Fruit fly (Drosophila melanogaster) whole organism, pupa: ENCODE data around the gene Rcc1.

ENCODE experiments used
- CG13204 ChIP-seq: fragments of 200-800 bp; sonication (Bioruptor generic); optimal IDR thresholded peaks from 2 replicates; lab custom pipeline; 2018; ENCODE audit warnings: missing biosample characterization, mild to moderate bottlenecking, missing genetic modification characterization, moderate library complexity
- CG8159 ChIP-seq: fragments of 200-800 bp; sonication (Bioruptor generic); optimal IDR thresholded peaks from 3 replicates; lab custom pipeline; 2018; ENCODE audit warnings: missing biosample characterization, mild to moderate bottlenecking, missing genetic modification characterization, moderate library complexity
- CG9948 ChIP-seq: fragments of 200-800 bp; sonication (Bioruptor generic); optimal IDR thresholded peaks from 2 replicates; lab custom pipeline; 2018; ENCODE audit warnings: missing biosample characterization, mild to moderate bottlenecking, missing genetic modification characterization, moderate library complexity
- EcR ChIP-seq: fragments of 200-800 bp; sonication (Bioruptor generic); optimal IDR thresholded peaks from 3 replicates; lab custom pipeline; 2019; ENCODE audit warnings: missing biosample characterization, missing genetic modification characterization, mild to moderate bottlenecking, moderate library complexity, missing genetic modification reagents
- Pif1A ChIP-seq: fragments of 200-800 bp; sonication (Bioruptor generic); optimal IDR thresholded peaks from 3 replicates; lab custom pipeline; 2016; ENCODE audit warnings: missing biosample characterization, missing genetic modification characterization
- Pif1B ChIP-seq: fragments of 200-800 bp; sonication (Bioruptor generic); optimal IDR thresholded peaks from 3 replicates; lab custom pipeline; 2016; ENCODE audit warnings: missing biosample characterization, missing genetic modification characterization
- rn ChIP-seq: fragments of 200-800 bp; sonication (Bioruptor generic); IDR thresholded peaks from 2 replicates; pipeline ENCODE4 v1.3.6; 2022; ENCODE audit warnings: missing biosample characterization, missing genetic modification characterization

DNA sequence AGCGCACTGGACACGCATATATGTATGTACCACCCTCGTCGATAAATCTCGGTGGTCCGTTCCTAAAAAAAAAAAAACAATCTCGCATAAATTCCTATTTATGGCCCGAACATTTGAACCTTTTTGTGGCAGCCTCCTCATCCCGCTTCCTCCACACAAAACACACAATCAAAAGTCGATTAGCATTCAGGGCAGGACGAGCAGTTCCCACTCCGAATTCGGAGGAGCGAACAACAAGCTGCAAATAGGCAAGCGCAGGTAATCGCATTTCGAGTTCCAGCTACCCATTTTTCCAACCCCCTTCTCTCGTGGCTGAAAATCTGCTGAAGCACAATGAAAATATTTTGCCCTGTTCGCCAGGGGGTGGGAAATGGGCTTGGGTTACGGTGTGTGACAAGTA, 40.8 kb downstream of the Rcc1 start:
- no peak for TF ChIP-seq CG9948
- TF ChIP-seq rn (GFP tag; lab: Robert Waterston, UW): no peak
- no peak for TF ChIP-seq CG13204 (GFP tag; lab: Kevin White, UChicago)
- TF ChIP-seq CG8159: no peak
- no peak for TF ChIP-seq Pif1B (GFP tag; lab: Kevin White, UChicago)
- TF ChIP-seq EcR (GFP tag; lab: Kevin White, UChicago): no peak
- TF ChIP-seq Pif1A (GFP tag; lab: Kevin White, UChicago): no peak
